Fruit fly (Drosophila melanogaster) whole organism, prepupa: Measurements from ENCODE around the gene dpr20.
A peak's percentile ranks its signal among the peaks of the same experiment; 100 is the strongest.

Experiments
- CG10669 ChIP-seq: fragments of 200-800 bp; sonication (Bioruptor generic); optimal IDR thresholded peaks from 3 replicates; lab custom pipeline; 2018; ENCODE audit warnings: missing biosample characterization, mild to moderate bottlenecking, missing genetic modification characterization, moderate library complexity
- CG11294 ChIP-seq: fragments of 200-800 bp; sonication (Bioruptor generic); IDR thresholded peaks from 2 replicates; pipeline ENCODE4 v1.3.6; 2022; ENCODE audit warnings: missing biosample characterization, missing genetic modification characterization
- CG11762 ChIP-seq: fragments of 200-800 bp; sonication (Bioruptor generic); optimal IDR thresholded peaks from 3 replicates; lab custom pipeline; 2016; ENCODE audit warnings: missing biosample characterization, missing genetic modification characterization; ENCODE audit not compliant: insufficient read depth
- CG15336 ChIP-seq: fragments of 200-800 bp; sonication (Bioruptor generic); IDR thresholded peaks from 2 replicates; pipeline ENCODE4 v1.3.6; 2022; ENCODE audit warnings: missing biosample characterization, missing genetic modification characterization
- CG1621 ChIP-seq: fragments of 200-800 bp; sonication (Bioruptor generic); optimal IDR thresholded peaks from 3 replicates; lab custom pipeline; 2018; ENCODE audit warnings: missing biosample characterization, mild to moderate bottlenecking, missing genetic modification characterization
- CG16779 ChIP-seq: fragments of 200-800 bp; sonication (Bioruptor generic); optimal IDR thresholded peaks from 3 replicates; lab custom pipeline; 2017; ENCODE audit warnings: missing biosample characterization, mild to moderate bottlenecking, missing genetic modification characterization
- CG3032 ChIP-seq: fragments of 200-800 bp; optimal IDR thresholded peaks from 2 replicates; lab custom pipeline; 2019; ENCODE audit warnings: missing biosample characterization, mild to moderate bottlenecking, missing genetic modification characterization, moderate library complexity
- CG31627 ChIP-seq: fragments of 200-800 bp; sonication (Bioruptor generic); optimal IDR thresholded peaks from 3 replicates; lab custom pipeline; 2016; ENCODE audit warnings: missing biosample characterization, missing genetic modification characterization
- CG34406 ChIP-seq: fragments of 200-800 bp; sonication (Bioruptor generic); optimal IDR thresholded peaks from 3 replicates; lab custom pipeline; 2016; ENCODE audit warnings: missing biosample characterization, missing genetic modification characterization
- CG4318 ChIP-seq: fragments of 200-800 bp; sonication (Bioruptor generic); optimal IDR thresholded peaks from 3 replicates; lab custom pipeline; 2017; ENCODE audit warnings: missing biosample characterization, mild to moderate bottlenecking, missing genetic modification characterization
- CG6163 ChIP-seq: fragments of 200-800 bp; sonication (Bioruptor generic); IDR thresholded peaks from 3 replicates; pipeline ENCODE4 v1.3.6; 2022; ENCODE audit warnings: missing biosample characterization, missing genetic modification characterization
- CG6276 ChIP-seq: fragments of 200-800 bp; sonication (Bioruptor generic); optimal IDR thresholded peaks from 2 replicates; lab custom pipeline; 2017; ENCODE audit warnings: missing biosample characterization, mild to moderate bottlenecking, missing genetic modification characterization
- CG6792 ChIP-seq: fragments of 200-800 bp; sonication (Bioruptor generic); optimal IDR thresholded peaks from 3 replicates; lab custom pipeline; 2016; ENCODE audit warnings: missing biosample characterization, missing genetic modification characterization
- CG6808 ChIP-seq: fragments of 200-800 bp; sonication (Bioruptor generic); optimal IDR thresholded peaks from 3 replicates; lab custom pipeline; 2017; ENCODE audit warnings: missing biosample characterization, missing genetic modification characterization, mild to moderate bottlenecking, moderate library complexity, missing genetic modification reagents
- CG7368 ChIP-seq: fragments of 200-800 bp; sonication (Bioruptor generic); optimal IDR thresholded peaks from 3 replicates; lab custom pipeline; 2016; ENCODE audit warnings: missing biosample characterization, missing genetic modification characterization
- CG8119 ChIP-seq: fragments of 200-800 bp; sonication (Bioruptor generic); IDR thresholded peaks from 3 replicates; pipeline ENCODE4 v1.3.6; 2022; ENCODE audit warnings: missing biosample characterization, missing genetic modification characterization
- CG8319 ChIP-seq: fragments of 200-800 bp; sonication (Bioruptor generic); optimal IDR thresholded peaks from 3 replicates; lab custom pipeline; 2016; ENCODE audit warnings: missing biosample characterization, missing genetic modification characterization
- CG8632 ChIP-seq: fragments of 200-800 bp; sonication (Bioruptor generic); optimal IDR thresholded peaks from 3 replicates; lab custom pipeline; 2016; ENCODE audit warnings: missing biosample characterization, missing genetic modification characterization
- Eip75B ChIP-seq: fragments of 200-800 bp; sonication (Bioruptor generic); optimal IDR thresholded peaks from 3 replicates; lab custom pipeline; 2016; ENCODE audit warnings: missing biosample characterization, missing genetic modification characterization
- Eip78C ChIP-seq: fragments of 200-800 bp; sonication (Bioruptor generic); peaks from one replicate; lab custom pipeline; 2016; ENCODE audit warnings: missing biosample characterization, missing genetic modification characterization
- Eip93F ChIP-seq: fragments of 200-800 bp; sonication (Bioruptor generic); optimal IDR thresholded peaks from 2 replicates; lab custom pipeline; 2016; ENCODE audit warnings: missing biosample characterization, mild to moderate bottlenecking, missing genetic modification characterization
- Gug ChIP-seq: fragments of 200-800 bp; sonication (Bioruptor generic); IDR thresholded peaks from 2 replicates; pipeline ENCODE4 v1.3.6; 2022; ENCODE audit warnings: missing biosample characterization, missing genetic modification characterization
- Hr38 ChIP-seq: sonication (Bioruptor generic); optimal IDR thresholded peaks from 2 replicates; lab custom pipeline; 2016; ENCODE audit warnings: missing biosample characterization, missing genetic modification characterization
- Hr39 ChIP-seq: fragments of 200-800 bp; sonication (Bioruptor generic); optimal IDR thresholded peaks from 2 replicates; lab custom pipeline; 2016; ENCODE audit warnings: missing biosample characterization, missing genetic modification characterization
- Hr4 ChIP-seq: fragments of 200-800 bp; sonication (Bioruptor generic); optimal IDR thresholded peaks from 3 replicates; lab custom pipeline; 2016; ENCODE audit warnings: missing biosample characterization, missing genetic modification characterization
- Lpt ChIP-seq: fragments of 200-800 bp; sonication (Bioruptor generic); optimal IDR thresholded peaks from 3 replicates; lab custom pipeline; 2016; ENCODE audit warnings: missing biosample characterization, missing genetic modification characterization
- Sox102F ChIP-seq: fragments of 200-800 bp; sonication (Bioruptor generic); optimal IDR thresholded peaks from 2 replicates; lab custom pipeline; 2016; ENCODE audit warnings: missing biosample characterization, mild to moderate bottlenecking, missing genetic modification characterization
- Sox15 ChIP-seq: fragments of 200-800 bp; sonication (Bioruptor generic); optimal IDR thresholded peaks from 3 replicates; lab custom pipeline; 2016; ENCODE audit warnings: missing biosample characterization, missing genetic modification characterization
- acj6 ChIP-seq: fragments of 200-800 bp; sonication (Bioruptor generic); optimal IDR thresholded peaks from 3 replicates; lab custom pipeline; 2016; ENCODE audit warnings: missing biosample characterization, missing genetic modification characterization
- cyc ChIP-seq: fragments of 200-800 bp; sonication (Bioruptor generic); optimal IDR thresholded peaks from 3 replicates; lab custom pipeline; 2016; ENCODE audit warnings: missing biosample characterization, missing genetic modification characterization
- dac ChIP-seq: fragments of 200-800 bp; sonication (Bioruptor generic); optimal IDR thresholded peaks from 2 replicates; lab custom pipeline; 2017; ENCODE audit warnings: missing biosample characterization, mild to moderate bottlenecking, missing genetic modification characterization
- dsx ChIP-seq: fragments of 200-800 bp; optimal IDR thresholded peaks from 3 replicates; lab custom pipeline; 2019; ENCODE audit warnings: missing biosample characterization, mild to moderate bottlenecking, missing genetic modification characterization, moderate library complexity; ENCODE audit not compliant: poor library complexity, severe bottlenecking
- eg ChIP-seq: fragments of 200-800 bp; sonication (Bioruptor generic); IDR thresholded peaks from 3 replicates; pipeline ENCODE4 v1.3.6; 2022; ENCODE audit warnings: missing biosample characterization, missing genetic modification characterization
- esn ChIP-seq: fragments of 200-800 bp; sonication (Bioruptor generic); optimal IDR thresholded peaks from 2 replicates; lab custom pipeline; 2016; ENCODE audit warnings: missing biosample characterization, mild to moderate bottlenecking, missing genetic modification characterization, moderate library complexity
- fd59A ChIP-seq: fragments of 200-800 bp; sonication (Bioruptor generic); optimal IDR thresholded peaks from 2 replicates; lab custom pipeline; 2017; ENCODE audit warnings: missing biosample characterization, mild to moderate bottlenecking, missing genetic modification characterization, missing genetic modification reagents
- fd85E ChIP-seq: fragments of 200-800 bp; sonication (Bioruptor generic); optimal IDR thresholded peaks from 3 replicates; lab custom pipeline; 2016; ENCODE audit warnings: missing biosample characterization, missing genetic modification characterization
- fkh ChIP-seq: fragments of 200-800 bp; sonication (Bioruptor generic); optimal IDR thresholded peaks from 3 replicates; lab custom pipeline; 2017; ENCODE audit warnings: missing biosample characterization, mild to moderate bottlenecking, missing genetic modification characterization, moderate library complexity
- lz ChIP-seq: fragments of 200-800 bp; sonication (Bioruptor generic); optimal IDR thresholded peaks from 3 replicates; lab custom pipeline; 2016; ENCODE audit warnings: missing biosample characterization, missing genetic modification characterization
- pdm3 ChIP-seq: fragments of 200-800 bp; sonication (Bioruptor generic); optimal IDR thresholded peaks from 3 replicates; lab custom pipeline; 2016; ENCODE audit warnings: missing biosample characterization, missing genetic modification characterization
- spab ChIP-seq: fragments of 200-800 bp; sonication (Bioruptor generic); optimal IDR thresholded peaks from 2 replicates; lab custom pipeline; 2017; ENCODE audit warnings: missing biosample characterization, mild to moderate bottlenecking, missing genetic modification characterization, missing genetic modification reagents
- ss ChIP-seq, 2 experiments: fragments of 200-800 bp; sonication (Bioruptor generic); optimal IDR thresholded peaks; 2 replicates in 1 of 2; 3 replicates in 1 of 2; lab custom pipeline; 2017 to 2018; ENCODE audit warnings: mild to moderate bottlenecking in 2 of 2, missing biosample characterization in 2 of 2, missing genetic modification characterization in 2 of 2, moderate library complexity in 1 of 2
- svp ChIP-seq: fragments of 200-800 bp; sonication (Bioruptor generic); peaks from one replicate; lab custom pipeline; 2016; ENCODE audit warnings: missing biosample characterization, missing genetic modification characterization
- topi ChIP-seq: fragments of 200-800 bp; sonication (Bioruptor generic); optimal IDR thresholded peaks from 3 replicates; lab custom pipeline; 2016; ENCODE audit warnings: missing biosample characterization, missing genetic modification characterization
- vri ChIP-seq: fragments of 200-800 bp; sonication (Bioruptor generic); optimal IDR thresholded peaks from 3 replicates; lab custom pipeline; 2016; ENCODE audit warnings: missing biosample characterization, mild to moderate bottlenecking, missing genetic modification characterization

Gene dpr20

dm6 chr3L:817708-818107 is 39.3 kb downstream of the dpr20 start (continued):
- TF ChIP-seq Sox15 (GFP tag; lab: Kevin White, UChicago) = peak; percentile 43
- TF ChIP-seq CG6276 (GFP tag; lab: Kevin White, UChicago) = no peak
- no peak for TF ChIP-seq CG4318 (GFP tag; lab: Kevin White, UChicago)
- peak; percentile 45 for TF ChIP-seq vri (GFP tag; lab: Kevin White, UChicago)
- TF ChIP-seq Hr4 (GFP tag; lab: Kevin White, UChicago) = peak; percentile 20
- no peak for TF ChIP-seq Hr38
- no peak for TF ChIP-seq Gug (GFP tag; lab: Robert Waterston, UW)
- no peak for TF ChIP-seq CG16779 (tag; lab: Kevin White, UChicago)
- peak; percentile 32 for TF ChIP-seq CG8319 (GFP tag; lab: Kevin White, UChicago)
- TF ChIP-seq CG8632 (GFP tag; lab: Kevin White, UChicago) = peak; percentile 47
- peak; percentile 57 for TF ChIP-seq CG6792 (GFP tag; lab: Kevin White, UChicago)
- TF ChIP-seq fkh (GFP tag; lab: Kevin White, UChicago) = no peak
- TF ChIP-seq lz (GFP tag; lab: Kevin White, UChicago) = peak; percentile 54
- TF ChIP-seq ss (GFP tag; optimal IDR thresholded peaks at IDR 0.05; lab: Kevin White, UChicago) = peak in 1 of 2 experiments; percentile 30
- TF ChIP-seq Eip78C = peak; percentile 92
- TF ChIP-seq CG6163 (GFP tag; lab: Robert Waterston, UW) = peak; percentile 35; the same call in 1 of the 3 replicates
- TF ChIP-seq CG6808 (GFP tag; lab: Kevin White, UChicago) = no peak
- TF ChIP-seq pdm3 (GFP tag; lab: Kevin White, UChicago) = peak; percentile 50
- peak; percentile 67 for TF ChIP-seq topi (GFP tag; lab: Kevin White, UChicago)
- no peak for TF ChIP-seq fd59A
- no peak for TF ChIP-seq fd85E
- TF ChIP-seq cyc (GFP tag; lab: Kevin White, UChicago) = peak; percentile 37

DNA sequence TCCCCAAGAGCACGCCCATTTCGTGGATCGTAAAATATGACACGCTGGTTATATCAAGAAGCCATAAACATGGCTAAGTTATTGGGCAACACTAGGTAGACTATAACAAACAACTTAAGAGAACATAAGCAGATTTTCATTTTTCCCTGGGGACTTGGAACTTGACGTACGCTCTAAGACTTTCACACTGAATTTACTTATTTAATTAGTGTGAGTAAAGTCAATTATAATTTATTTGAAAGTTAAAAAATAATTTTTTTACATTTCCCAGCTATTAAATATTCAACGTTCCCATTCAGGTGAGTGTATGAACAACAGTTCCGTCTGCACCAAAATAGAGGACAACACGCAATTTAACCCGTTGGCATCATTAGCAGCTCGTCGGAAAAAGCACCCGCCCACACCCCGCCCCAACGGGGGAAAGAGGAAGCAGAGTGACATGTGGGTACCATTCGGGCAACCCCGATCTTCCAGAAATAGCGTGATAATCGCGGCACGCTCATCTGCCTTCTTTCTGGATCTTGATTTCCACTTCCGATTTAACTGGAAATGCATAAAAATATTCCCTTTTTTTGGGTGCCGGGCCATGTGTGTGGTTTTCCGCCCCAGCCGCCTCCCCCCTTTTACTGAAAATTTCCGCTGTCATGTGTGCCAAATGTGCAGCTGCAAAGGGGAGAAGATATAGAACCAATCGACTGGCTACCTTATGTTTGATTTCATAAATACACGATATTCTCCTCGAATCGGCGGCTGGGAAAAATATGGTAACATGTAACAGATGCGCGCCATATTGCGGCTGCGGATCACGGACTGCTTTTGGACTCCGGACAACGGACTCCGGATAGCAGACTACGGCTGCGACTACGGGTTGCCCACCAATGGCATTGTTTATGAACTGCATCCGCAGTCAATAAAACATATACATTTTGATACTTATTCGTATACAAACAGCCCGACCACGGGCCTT is 41.5 kb downstream of the dpr20 start:
- peak; percentile 47 for TF ChIP-seq svp (GFP tag; lab: Kevin White, UChicago)
- no peak for TF ChIP-seq Hr4 (GFP tag; lab: Kevin White, UChicago)
- no peak for TF ChIP-seq cyc (GFP tag; lab: Kevin White, UChicago)
- TF ChIP-seq CG11762 = no peak
- no peak for TF ChIP-seq Eip93F (GFP tag; lab: Kevin White, UChicago)
- TF ChIP-seq dac (GFP tag; lab: Kevin White, UChicago) = no peak
- peak; percentile 64 for TF ChIP-seq Eip78C
- no peak for TF ChIP-seq CG6276 (GFP tag; lab: Kevin White, UChicago)
- TF ChIP-seq dsx = no peak
- TF ChIP-seq eg (GFP tag; lab: Robert Waterston, UW) = peak; percentile 37; the same call in 1 of the 3 replicates
- TF ChIP-seq Eip75B (GFP tag; lab: Kevin White, UChicago) = no peak
- no peak for TF ChIP-seq CG16779 (tag; lab: Kevin White, UChicago)
- TF ChIP-seq CG1621 (tag; lab: Kevin White, UChicago) = peak; percentile 81
- no peak for TF ChIP-seq acj6 (GFP tag; lab: Kevin White, UChicago)
- 0 out of 2 replicates have a peak, but pooled peaks have one; percentile 18 for TF ChIP-seq CG15336 (GFP tag; lab: Robert Waterston, UW)
- TF ChIP-seq CG8119 (GFP tag; lab: Robert Waterston, UW) = no peak
- TF ChIP-seq topi (GFP tag; lab: Kevin White, UChicago) = no peak
- no peak for TF ChIP-seq Hr39
- no peak for TF ChIP-seq fd59A
- TF ChIP-seq CG34406 (GFP tag; lab: Kevin White, UChicago) = no peak

DNA sequence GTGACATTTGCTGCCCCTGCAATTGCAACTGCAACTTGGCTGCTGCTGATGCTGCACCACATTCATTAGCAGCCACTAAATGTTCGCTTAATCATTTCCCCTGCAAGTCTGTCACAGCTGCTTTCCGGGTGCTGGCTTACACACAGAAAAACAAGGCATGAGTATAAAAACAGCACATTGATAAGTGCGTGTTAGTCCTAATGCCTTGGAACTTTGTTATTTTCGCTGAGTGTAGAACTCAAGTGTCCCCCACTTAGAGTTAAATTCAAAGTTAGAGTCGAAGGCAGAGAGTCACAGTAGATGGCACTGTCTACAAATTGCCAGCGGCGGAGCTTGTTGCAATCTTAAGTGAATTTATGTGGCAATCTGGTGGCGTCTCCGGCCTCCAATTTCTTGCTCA is 43.1 kb downstream of the dpr20 start:
- no peak for TF ChIP-seq Hr39
- peak; percentile 27; the same call in 1 of the 2 replicates for TF ChIP-seq Gug (GFP tag; lab: Robert Waterston, UW)
- TF ChIP-seq CG10669 (GFP tag; lab: Kevin White, UChicago) = peak; percentile 16
- TF ChIP-seq CG7368 (GFP tag; lab: Kevin White, UChicago) = peak; percentile 44
- no peak for TF ChIP-seq Sox102F (GFP tag; lab: Kevin White, UChicago)
- TF ChIP-seq fd85E = no peak
- peak; percentile 14 for TF ChIP-seq spab (GFP tag; lab: Kevin White, UChicago)
- TF ChIP-seq Eip78C = peak; percentile 75
- peak; percentile 22 for TF ChIP-seq CG3032 (tag; lab: Kevin White, UChicago)
- peak; percentile 40; the same call in 2 of the 3 replicates for TF ChIP-seq eg (GFP tag; lab: Robert Waterston, UW)
- TF ChIP-seq CG11294 (GFP tag; lab: Robert Waterston, UW) = no peak
- peak; percentile 15 for TF ChIP-seq Lpt (GFP tag; lab: Kevin White, UChicago)
- TF ChIP-seq CG6808 (GFP tag; lab: Kevin White, UChicago) = no peak
- no peak for TF ChIP-seq CG34406 (GFP tag; lab: Kevin White, UChicago)
- no peak for TF ChIP-seq cyc (GFP tag; lab: Kevin White, UChicago)
- no peak for TF ChIP-seq CG6276 (GFP tag; lab: Kevin White, UChicago)
- no peak for TF ChIP-seq esn (GFP tag; lab: Kevin White, UChicago)
- no peak for TF ChIP-seq CG11762
- TF ChIP-seq CG31627 = no peak
- no peak for TF ChIP-seq CG16779 (tag; lab: Kevin White, UChicago)
- peak; percentile 28 for TF ChIP-seq pdm3 (GFP tag; lab: Kevin White, UChicago)
